Worm (Caenorhabditis elegans): ENCODE results near the gene rbc-1.

DNA sequence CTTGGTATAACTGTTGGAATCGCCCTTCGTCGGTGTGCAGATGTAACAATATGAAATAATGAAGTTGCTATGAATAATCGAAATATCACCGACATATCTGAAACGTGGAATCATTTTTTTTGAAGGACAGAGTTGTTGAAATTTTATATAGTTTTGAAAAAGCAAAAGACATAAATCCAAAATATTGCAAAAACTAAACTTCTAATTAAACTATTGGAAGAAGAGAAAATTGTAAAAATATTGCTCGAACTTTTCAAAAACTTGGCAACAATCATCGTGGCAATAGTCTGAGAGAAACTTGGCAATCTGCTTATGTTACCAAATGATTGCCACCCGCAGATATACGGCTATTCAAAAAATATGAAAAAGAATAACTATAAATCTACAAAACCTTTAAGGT lies 34.2 kb downstream of the rbc-1 start, which contains the start of gene F54E4.4:
- TF ChIP-seq ztf-29 (GFP tag; IDR thresholded peaks at IDR 0.05) (no peak), med-1 (GFP tag; optimal IDR thresholded peaks at IDR 0.05; ENCODE audit: insufficient read depth) (no peak), klf-2 (GFP tag; conservative IDR thresholded peaks at IDR 0.05) (no peak)

Measured in whole organism, midembryonic.